Fruit fly (Drosophila melanogaster) whole organism, wandering third instar larva: Measurements from ENCODE around the gene Cul6.

Source experiments
- Abd-B ChIP-seq: fragments of >200 bp; optimal IDR thresholded peaks from 2 replicates; lab custom pipeline; 2017; ENCODE audit warnings: missing biosample characterization, missing genetic modification characterization
- CG32264 ChIP-seq: fragments of 200-800 bp; sonication (Bioruptor generic); optimal IDR thresholded peaks from 2 replicates; lab custom pipeline; 2016; ENCODE audit warnings: missing biosample characterization, missing genetic modification characterization
- CG9705 ChIP-seq: fragments of 200-800 bp; sonication (Bioruptor generic); optimal IDR thresholded peaks from 2 replicates; lab custom pipeline; 2018; ENCODE audit warnings: missing biosample characterization, mild to moderate bottlenecking, missing genetic modification characterization
- CrebA ChIP-seq: fragments of 200-800 bp; sonication (Bioruptor generic); optimal IDR thresholded peaks from 2 replicates; lab custom pipeline; 2016; ENCODE audit warnings: missing biosample characterization, mild to moderate bottlenecking, missing genetic modification characterization, borderline replicate concordance
- Dfd ChIP-seq: fragments of >200 bp; optimal IDR thresholded peaks from 2 replicates; lab custom pipeline; 2017; ENCODE audit warnings: missing biosample characterization, missing genetic modification characterization
- Dif ChIP-seq: fragments of 200-275, 200-300 bp; sonication (Bioruptor generic); optimal IDR thresholded peaks from 2 replicates; lab custom pipeline; 2018; ENCODE audit warnings: missing biosample characterization, missing genetic modification characterization; ENCODE audit not compliant: partially characterized antibody
- GATAd ChIP-seq: sonication (Bioruptor generic); optimal IDR thresholded peaks from 2 replicates; lab custom pipeline; 2016; ENCODE audit warnings: missing biosample characterization, missing genetic modification characterization
- HLH106 ChIP-seq: fragments of 200-800 bp; optimal IDR thresholded peaks from 3 replicates; lab custom pipeline; 2019; ENCODE audit warnings: missing biosample characterization, mild to moderate bottlenecking, missing genetic modification characterization, moderate library complexity
- Hnf4 ChIP-seq: fragments of 200-800 bp; sonication (Bioruptor generic); optimal IDR thresholded peaks from 2 replicates; lab custom pipeline; 2016; ENCODE audit warnings: missing biosample characterization, mild to moderate bottlenecking, missing genetic modification characterization
- Hr78 ChIP-seq: fragments of >200 bp; optimal IDR thresholded peaks from 2 replicates; lab custom pipeline; 2017; ENCODE audit warnings: missing biosample characterization, missing genetic modification characterization
- Hr83 ChIP-seq: fragments of 200-300 bp; sonication (Bioruptor generic); optimal IDR thresholded peaks from 2 replicates; lab custom pipeline; 2016; ENCODE audit warnings: missing biosample characterization, mild to moderate bottlenecking, missing genetic modification characterization, moderate library complexity; ENCODE audit not compliant: poor library complexity, severe bottlenecking
- Jra ChIP-seq: sonication (Bioruptor generic); optimal IDR thresholded peaks from 2 replicates; lab custom pipeline; 2016; ENCODE audit warnings: missing biosample characterization, missing genetic modification characterization
- Mio ChIP-seq: sonication (Bioruptor generic); optimal IDR thresholded peaks from 2 replicates; lab custom pipeline; 2016; ENCODE audit warnings: missing biosample characterization, missing genetic modification characterization
- Myc ChIP-seq: fragments of >200 bp; optimal IDR thresholded peaks from 2 replicates; lab custom pipeline; 2017
- N ChIP-seq: fragments of >200 bp; optimal IDR thresholded peaks from 2 replicates; lab custom pipeline; 2018; ENCODE audit warnings: missing biosample characterization, missing external identifiers, missing genetic modification characterization
- OdsH ChIP-seq: fragments of 200-800 bp; sonication (Bioruptor generic); optimal IDR thresholded peaks from 2 replicates; lab custom pipeline; 2016; ENCODE audit warnings: missing biosample characterization, mild to moderate bottlenecking, missing genetic modification characterization
- Rel ChIP-seq, 2 experiments: fragments of 200-800 bp; sonication (Bioruptor generic) in 1 of 2; optimal IDR thresholded peaks; 2 replicates in 1 of 2; 3 replicates in 1 of 2; lab custom pipeline; 2016 to 2019; ENCODE audit warnings: mild to moderate bottlenecking in 2 of 2, missing biosample characterization in 2 of 2, missing genetic modification characterization in 2 of 2, moderate library complexity in 1 of 2
- Sp1 ChIP-seq: fragments of 200-800 bp; sonication (Bioruptor generic); optimal IDR thresholded peaks from 3 replicates; lab custom pipeline; 2019; ENCODE audit warnings: missing biosample characterization, mild to moderate bottlenecking, missing genetic modification characterization, moderate library complexity
- Vsx2 ChIP-seq: fragments of 200-300, 225-300 bp; sonication (Bioruptor generic); optimal IDR thresholded peaks from 2 replicates; lab custom pipeline; 2018; ENCODE audit warnings: missing biosample characterization, missing genetic modification characterization; ENCODE audit not compliant: partially characterized antibody
- br ChIP-seq: fragments of 200-800 bp; sonication (Bioruptor generic); optimal IDR thresholded peaks from 2 replicates; lab custom pipeline; 2016; ENCODE audit warnings: missing biosample characterization, missing genetic modification characterization
- brk ChIP-seq: fragments of 200-800 bp; sonication (Bioruptor generic); optimal IDR thresholded peaks from 2 replicates; lab custom pipeline; 2016; ENCODE audit warnings: missing biosample characterization, mild to moderate bottlenecking, missing genetic modification characterization
- dl ChIP-seq, 2 experiments: fragments of 175-275, 200-275 bp in 1 of 2; fragments of 200-275 bp in 1 of 2; sonication (Bioruptor generic); optimal IDR thresholded peaks; lab custom pipeline; 2018; ENCODE audit warnings: mild to moderate bottlenecking in 2 of 2, missing biosample characterization in 2 of 2, missing genetic modification characterization in 2 of 2, moderate library complexity in 2 of 2; ENCODE audit not compliant: partially characterized antibody in 2 of 2, insufficient read depth in 1 of 2
- dmrt93B ChIP-seq: fragments of 200-800 bp; sonication (Bioruptor generic); optimal IDR thresholded peaks from 2 replicates; lab custom pipeline; 2018; ENCODE audit warnings: missing biosample characterization, mild to moderate bottlenecking, missing genetic modification characterization
- dsf ChIP-seq: sonication (Bioruptor generic); optimal IDR thresholded peaks from 2 replicates; lab custom pipeline; 2016; ENCODE audit warnings: missing biosample characterization, missing genetic modification characterization, borderline replicate concordance
- ey ChIP-seq: fragments of 200-800 bp; sonication (Bioruptor generic); optimal IDR thresholded peaks from 2 replicates; lab custom pipeline; 2016; ENCODE audit warnings: missing biosample characterization, missing genetic modification characterization
- foxo ChIP-seq, 2 experiments: fragments of 200-800 bp; sonication (Bioruptor generic); optimal IDR thresholded peaks; 2 replicates in 1 of 2; 3 replicates in 1 of 2; lab custom pipeline; 2016 to 2017; ENCODE audit warnings: missing biosample characterization in 2 of 2, missing genetic modification characterization in 2 of 2
- fru ChIP-seq: fragments of 200-800 bp; sonication (Bioruptor generic); optimal IDR thresholded peaks from 3 replicates; lab custom pipeline; 2016; ENCODE audit warnings: missing biosample characterization, mild to moderate bottlenecking, missing genetic modification characterization
- h ChIP-seq: fragments of 200-800 bp; sonication (Bioruptor generic); optimal IDR thresholded peaks from 3 replicates; lab custom pipeline; 2016; ENCODE audit warnings: missing biosample characterization, mild to moderate bottlenecking, missing genetic modification characterization
- jim ChIP-seq: fragments of 175-275, 200-325 bp; sonication (Bioruptor generic); optimal IDR thresholded peaks from 2 replicates; lab custom pipeline; 2016; ENCODE audit warnings: missing biosample characterization, mild to moderate bottlenecking, missing genetic modification characterization
- lola ChIP-seq: fragments of >200 bp; optimal IDR thresholded peaks from 2 replicates; lab custom pipeline; 2017; ENCODE audit warnings: missing biosample characterization, missing genetic modification characterization
- pan ChIP-seq: fragments of >200 bp; optimal IDR thresholded peaks from 2 replicates; lab custom pipeline; 2017
- psq ChIP-seq: fragments of 200-800 bp; sonication (Bioruptor generic); optimal IDR thresholded peaks from 3 replicates; lab custom pipeline; 2017; ENCODE audit warnings: missing biosample characterization, mild to moderate bottlenecking, missing genetic modification characterization, moderate library complexity
- rgr ChIP-seq: fragments of 200-800 bp; sonication (Bioruptor generic); optimal IDR thresholded peaks from 3 replicates; lab custom pipeline; 2016; ENCODE audit warnings: missing biosample characterization, mild to moderate bottlenecking, missing genetic modification characterization
- sage ChIP-seq: fragments of 200-800 bp; sonication (Bioruptor generic); optimal IDR thresholded peaks from 2 replicates; lab custom pipeline; 2016; ENCODE audit warnings: missing biosample characterization, mild to moderate bottlenecking, missing genetic modification characterization
- sv ChIP-seq: fragments of 200-800 bp; sonication (Bioruptor generic); optimal IDR thresholded peaks from 3 replicates; lab custom pipeline; 2016; ENCODE audit warnings: missing biosample characterization, missing genetic modification characterization
- tai ChIP-seq: sonication (Bioruptor generic); optimal IDR thresholded peaks from 2 replicates; lab custom pipeline; 2016; ENCODE audit warnings: missing biosample characterization, missing genetic modification characterization
- usp ChIP-seq: fragments of >200 bp; optimal IDR thresholded peaks from 2 replicates; lab custom pipeline; 2017; ENCODE audit warnings: missing biosample characterization, missing genetic modification characterization
- woc ChIP-seq: sonication (Bioruptor generic); optimal IDR thresholded peaks from 2 replicates; lab custom pipeline; 2016; ENCODE audit warnings: missing biosample characterization, mild to moderate bottlenecking, missing genetic modification characterization

Cul6 gene

DNA sequence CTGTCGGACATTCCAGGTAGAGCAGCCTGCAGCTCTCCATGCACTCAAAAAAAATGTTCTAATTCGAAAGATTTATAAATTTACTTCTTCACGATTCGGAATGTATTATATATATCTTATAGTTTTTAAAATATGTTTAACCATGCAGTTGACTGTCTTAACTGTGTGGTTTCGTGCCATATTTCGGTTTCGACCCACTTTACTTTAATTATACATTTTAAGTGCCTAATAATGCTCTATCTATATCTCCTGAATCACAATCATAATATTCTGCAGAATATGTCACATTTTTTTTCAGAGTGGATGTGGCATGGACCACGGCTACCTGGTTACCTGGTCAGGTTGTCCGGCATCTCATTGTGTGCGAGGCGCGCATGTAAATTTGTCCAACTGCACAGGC is 38.2 kb upstream of the Cul6 start:
- peak; percentile 6 for TF ChIP-seq Sp1 (GFP tag; lab: Kevin White, UChicago)
- TF ChIP-seq psq (GFP tag; lab: Kevin White, UChicago), result peak; percentile 5
- TF ChIP-seq dmrt93B (GFP tag; lab: Kevin White, UChicago), result peak; percentile 3
- peak in 1 of 2 experiments; percentile 32 for TF ChIP-seq foxo (GFP tag; optimal IDR thresholded peaks at IDR 0.05; lab: Kevin White, UChicago)
- peak; percentile 22 for TF ChIP-seq HLH106 (tag; lab: Kevin White, UChicago)
- TF ChIP-seq h (GFP tag; lab: Kevin White, UChicago), result peak; percentile 30
- peak; percentile 15 for TF ChIP-seq OdsH (GFP tag; lab: Kevin White, UChicago)
- peak; percentile 9 for TF ChIP-seq rgr (GFP tag; lab: Kevin White, UChicago)
- no peak for TF ChIP-seq sv (GFP tag; lab: Kevin White, UChicago)
- no peak for TF ChIP-seq brk (GFP tag; lab: Kevin White, UChicago)

DNA sequence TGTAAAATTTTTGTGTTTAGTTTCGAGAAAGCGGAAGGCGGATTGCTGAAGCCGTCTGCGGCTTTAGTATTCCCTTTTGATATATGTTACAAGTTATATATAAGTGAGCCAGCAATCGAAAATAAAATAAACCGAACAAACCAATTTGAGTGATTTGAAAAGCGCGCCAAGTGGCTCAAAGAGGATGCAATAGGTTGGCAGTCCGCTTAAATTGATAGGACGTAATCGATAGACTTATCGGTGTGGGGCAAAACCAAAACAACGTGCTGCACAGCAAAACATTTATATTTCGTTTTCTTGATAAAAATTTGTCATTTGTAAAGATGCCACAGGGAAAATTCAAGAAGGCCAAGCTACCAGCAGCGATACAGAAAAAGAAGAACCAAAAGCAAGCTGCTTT is 35.3 kb upstream of the Cul6 start, which contains the start of gene CG11279:
Gene CG11279 (plus strand): TSS at position 220 of the 400 bp plus-strand sequence.
- TF ChIP-seq pan (lab: Kevin White, UChicago), result no peak
- TF ChIP-seq tai (GFP tag; lab: Kevin White, UChicago), result no peak

DNA sequence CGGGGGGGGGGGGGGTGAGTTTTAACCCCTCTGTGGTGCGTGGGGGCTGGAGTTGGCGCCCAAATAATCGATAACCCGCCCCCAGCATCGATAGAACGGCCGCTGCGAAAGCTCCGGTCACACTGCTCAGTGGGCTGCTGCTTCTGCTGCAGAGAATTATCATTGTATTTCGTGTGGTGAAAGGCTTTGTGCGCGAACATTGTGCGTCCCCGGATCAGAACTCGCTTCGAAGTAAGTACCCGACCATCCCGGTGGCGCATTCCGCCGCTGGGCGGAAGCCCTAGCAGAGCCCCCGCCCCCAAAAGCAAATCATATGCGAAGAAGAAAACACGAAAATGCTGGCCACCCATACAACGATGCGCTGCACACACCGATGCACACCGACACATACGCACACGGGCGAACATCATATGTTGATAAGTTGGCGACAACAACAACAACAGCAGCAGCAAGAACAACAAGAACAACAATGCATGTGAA is 32.9 kb upstream of the Cul6 start, which contains the start of gene Syx13:
Gene Syx13 (plus strand): TSS at position 100 of the 480 bp plus-strand sequence.
- TF ChIP-seq Myc (lab: Kevin White, UChicago) (no peak), sage (GFP tag; lab: Kevin White, UChicago) (no peak), GATAd (GFP tag; lab: Kevin White, UChicago) (no peak), CrebA (GFP tag; lab: Kevin White, UChicago) (no peak), tai (GFP tag; lab: Kevin White, UChicago) (no peak), br (GFP tag; lab: Kevin White, UChicago) (no peak), N (GFP tag; lab: Kevin White, UChicago) (peak; percentile 71), brk (GFP tag; lab: Kevin White, UChicago) (no peak), Rel (GFP tag; optimal IDR thresholded peaks at IDR 0.05; lab: Kevin White, UChicago) (no peak), Rel (tag; optimal IDR thresholded peaks at IDR 0.05; lab: Kevin White, UChicago) (peak; percentile 98), foxo (GFP tag; optimal IDR thresholded peaks at IDR 0.05; lab: Kevin White, UChicago) (peak in 1 of 2 experiments; percentile 41), rgr (GFP tag; lab: Kevin White, UChicago) (peak; percentile 7), pan (lab: Kevin White, UChicago) (no peak), Dif (peak; percentile 33), Mio (no peak), Hr78 (GFP tag; lab: Kevin White, UChicago) (no peak), CG32264 (no peak), dmrt93B (GFP tag; lab: Kevin White, UChicago) (no peak), jim (GFP tag; lab: Kevin White, UChicago) (no peak), dsf (GFP tag; lab: Kevin White, UChicago) (no peak), h (GFP tag; lab: Kevin White, UChicago) (peak; percentile 34), woc (no peak), psq (GFP tag; lab: Kevin White, UChicago) (peak; percentile 60), CG9705 (no peak), dl (GFP tag; optimal IDR thresholded peaks at IDR 0.05; lab: Kevin White, UChicago; ENCODE audit: insufficient read depth in 1 of 2, partially characterized antibody in 2 of 2) (no peak), HLH106 (tag; lab: Kevin White, UChicago) (peak; percentile 36), Hr83 (GFP tag; lab: Kevin White, UChicago) (no peak), lola (GFP tag; lab: Kevin White, UChicago) (no peak), ey (GFP tag; lab: Kevin White, UChicago) (no peak), Vsx2 (GFP tag; lab: Kevin White, UChicago) (no peak), Sp1 (GFP tag; lab: Kevin White, UChicago) (peak; percentile 44), OdsH (GFP tag; lab: Kevin White, UChicago) (peak; percentile 42), Dfd (GFP tag; lab: Kevin White, UChicago) (no peak), fru (GFP tag; lab: Kevin White, UChicago) (peak; percentile 15), Jra (peak; percentile 29), usp (GFP tag; lab: Kevin White, UChicago) (no peak), sv (GFP tag; lab: Kevin White, UChicago) (no peak), Abd-B (GFP tag; lab: Kevin White, UChicago) (no peak), Hnf4 (GFP tag; lab: Kevin White, UChicago) (no peak)
